Worm (Caenorhabditis elegans) whole organism, L1 larva: ENCODE results near the gene T25B9.6.

Experiments used
- C04F5.9 ChIP-seq: sonication (generic microtip); optimal IDR thresholded peaks from 2 replicates; lab custom pipeline; 2016; ENCODE audit warnings: missing genetic modification characterization, missing compliant biosample characterization
- C16A3.4 ChIP-seq: fragments of 150-350 bp; optimal IDR thresholded peaks from 2 replicates; lab custom pipeline; 2014; ENCODE audit warnings: missing biosample characterization, missing genetic modification characterization
- Y116A8C.19 ChIP-seq: sonication (generic microtip); optimal IDR thresholded peaks from 2 replicates; lab custom pipeline; 2016; ENCODE audit warnings: missing compliant biosample characterization, missing genetic modification characterization, borderline replicate concordance
- aha-1 ChIP-seq: fragments of 150-350 bp; optimal IDR thresholded peaks from 2 replicates; lab custom pipeline; 2014; ENCODE audit warnings: missing biosample characterization, missing genetic modification characterization
- aly-2 ChIP-seq: fragments of 150-350 bp; optimal IDR thresholded peaks from 2 replicates; lab custom pipeline; 2014; ENCODE audit warnings: missing biosample characterization, missing genetic modification characterization
- ceh-63 ChIP-seq: fragments of 200-800 bp; sonication (Bioruptor generic); optimal IDR thresholded peaks from 2 replicates; lab custom pipeline; 2018; ENCODE audit warnings: mild to moderate bottlenecking, missing genetic modification characterization, missing compliant biosample characterization
- ceh-8 ChIP-seq: fragments of 200-800 bp; sonication (Bioruptor generic); optimal IDR thresholded peaks from 2 replicates; lab custom pipeline; 2018; ENCODE audit warnings: mild to moderate bottlenecking, missing genetic modification characterization, moderate library complexity, missing compliant biosample characterization
- ceh-90 ChIP-seq: sonication (generic microtip); optimal IDR thresholded peaks from 2 replicates; lab custom pipeline; 2016; ENCODE audit warnings: missing genetic modification characterization, missing compliant biosample characterization
- dpl-1 ChIP-seq, 3 experiments: fragments of 150-350 bp in 2 of 3; sonication (generic microtip) in 1 of 3; optimal IDR thresholded peaks; 2 replicates each; lab custom pipeline; 2014 to 2017; ENCODE audit warnings: missing biosample characterization in 3 of 3, missing genetic modification characterization in 3 of 3, missing genetic modification reagents in 3 of 3
- dsc-1 ChIP-seq: sonication (generic microtip); optimal IDR thresholded peaks from 2 replicates; lab custom pipeline; 2016; ENCODE audit warnings: mild to moderate bottlenecking, missing genetic modification characterization, missing compliant biosample characterization
- efl-3 ChIP-seq: fragments of 200-800 bp; sonication (Bioruptor generic); optimal IDR thresholded peaks from 2 replicates; lab custom pipeline; 2018; ENCODE audit warnings: mild to moderate bottlenecking, missing genetic modification characterization, missing compliant biosample characterization
- egl-13 ChIP-seq: sonication (generic microtip); optimal IDR thresholded peaks from 2 replicates; lab custom pipeline; 2016; ENCODE audit warnings: missing genotype, missing genetic modification reagents, missing genetic modification characterization, missing compliant biosample characterization
- egl-27 ChIP-seq, 2 experiments: fragments of 150-350 bp in 1 of 2; sonication (generic microtip); optimal IDR thresholded peaks; 3 replicates each; lab custom pipeline; 2017 to 2018; ENCODE audit warnings: missing biosample characterization in 2 of 2, missing genetic modification characterization in 2 of 2, missing genetic modification reagents in 2 of 2
- elt-2 ChIP-seq: sonication (generic microtip); optimal IDR thresholded peaks from 2 replicates; lab custom pipeline; 2016; ENCODE audit warnings: missing genetic modification characterization, mild to moderate bottlenecking, inconsistent platforms, missing compliant biosample characterization, missing genetic modification reagents
- fkh-4 ChIP-seq: sonication (generic microtip); optimal IDR thresholded peaks from 2 replicates; lab custom pipeline; 2016; ENCODE audit warnings: missing compliant biosample characterization, missing genetic modification characterization, borderline replicate concordance
- fkh-8 ChIP-seq: sonication (generic microtip); optimal IDR thresholded peaks from 2 replicates; lab custom pipeline; 2016; ENCODE audit warnings: mild to moderate bottlenecking, missing genetic modification characterization, missing compliant biosample characterization
- grh-1 ChIP-seq: fragments of 200-800 bp; sonication (Bioruptor generic); IDR thresholded peaks from 2 replicates; pipeline ENCODE4 v1.3.6; 2022; ENCODE audit warnings: missing genetic modification reagents, missing genetic modification characterization, missing compliant biosample characterization
- hpl-2 ChIP-seq: fragments of 150-350 bp; optimal IDR thresholded peaks from 2 replicates; lab custom pipeline; 2014; ENCODE audit warnings: missing biosample characterization, missing genetic modification reagents, missing genetic modification characterization
- irx-1 ChIP-seq: sonication (generic microtip); optimal IDR thresholded peaks from 2 replicates; lab custom pipeline; 2016; ENCODE audit warnings: missing genetic modification characterization, missing compliant biosample characterization
- isw-1 ChIP-seq: fragments of 200-800 bp; sonication (Bioruptor generic); IDR thresholded peaks from 2 replicates; pipeline ENCODE4 v1.3.6; 2022; ENCODE audit warnings: missing genetic modification characterization, missing compliant biosample characterization
- jun-1 ChIP-seq: fragments of 150-350 bp; optimal IDR thresholded peaks from 2 replicates; lab custom pipeline; 2014; ENCODE audit warnings: missing biosample characterization, missing genetic modification reagents, missing genetic modification characterization
- lin-13 ChIP-seq: fragments of 150-350 bp; optimal IDR thresholded peaks from 2 replicates; lab custom pipeline; 2014; ENCODE audit warnings: missing biosample characterization, missing genetic modification reagents, missing genetic modification characterization
- lin-14 ChIP-seq: fragments of 200-800 bp; sonication (Bioruptor generic); optimal IDR thresholded peaks from 2 replicates; lab custom pipeline; 2018; ENCODE audit warnings: mild to moderate bottlenecking, missing genetic modification characterization, moderate library complexity, missing compliant biosample characterization
- lin-15B ChIP-seq: fragments of 150-350 bp; sonication (generic microtip); optimal IDR thresholded peaks from 3 replicates; lab custom pipeline; 2014; ENCODE audit warnings: missing biosample characterization, missing genetic modification characterization
- lin-39 ChIP-seq: fragments of 150-350 bp; optimal IDR thresholded peaks from 2 replicates; lab custom pipeline; 2014; ENCODE audit warnings: missing biosample characterization, missing genetic modification reagents, missing genetic modification characterization
- lir-3 ChIP-seq: sonication (generic microtip); optimal IDR thresholded peaks from 2 replicates; lab custom pipeline; 2016; ENCODE audit warnings: mild to moderate bottlenecking, missing genetic modification characterization, moderate library complexity, missing compliant biosample characterization; ENCODE audit not compliant: poor library complexity
- mdl-1 ChIP-seq, 2 experiments: fragments of 150-350 bp; optimal IDR thresholded peaks; 2 replicates each; lab custom pipeline; 2014 to 2017; ENCODE audit warnings: missing biosample characterization in 2 of 2, missing genetic modification characterization in 2 of 2, inconsistent platforms in 1 of 2
- nhr-11 ChIP-seq: fragments of 150-350 bp; optimal IDR thresholded peaks from 2 replicates; lab custom pipeline; 2014; ENCODE audit warnings: missing biosample characterization, missing genetic modification characterization
- nhr-19 ChIP-seq: fragments of 200-800 bp; sonication (Bioruptor generic); conservative IDR thresholded peaks from 2 replicates; pipeline ENCODE4 v1.3.6; 2022; ENCODE audit warnings: missing genetic modification characterization, missing compliant biosample characterization
- nhr-237 ChIP-seq: fragments of 150-350 bp; optimal IDR thresholded peaks from 2 replicates; lab custom pipeline; 2014; ENCODE audit warnings: missing biosample characterization, missing genetic modification characterization
- nhr-47 ChIP-seq: sonication (generic microtip); optimal IDR thresholded peaks from 2 replicates; lab custom pipeline; 2016; ENCODE audit warnings: mild to moderate bottlenecking, missing genetic modification characterization, moderate library complexity, missing compliant biosample characterization
- nhr-71 ChIP-seq: sonication (generic microtip); optimal IDR thresholded peaks from 2 replicates; lab custom pipeline; 2016; ENCODE audit warnings: mild to moderate bottlenecking, missing genetic modification characterization, moderate library complexity, missing compliant biosample characterization
- nhr-76 ChIP-seq: sonication (generic microtip); optimal IDR thresholded peaks from 2 replicates; lab custom pipeline; 2017; ENCODE audit warnings: missing biosample characterization, missing genetic modification characterization
- nhr-84 ChIP-seq: sonication (generic microtip); optimal IDR thresholded peaks from 2 replicates; lab custom pipeline; 2017; ENCODE audit warnings: missing biosample characterization, missing genetic modification characterization
- pag-3 ChIP-seq: sonication (generic microtip); optimal IDR thresholded peaks from 2 replicates; lab custom pipeline; 2017; ENCODE audit warnings: missing genetic modification characterization, mild to moderate bottlenecking, missing compliant biosample characterization, antibody characterized with exemption, borderline replicate concordance; ENCODE audit not compliant: insufficient read depth
- sox-4 ChIP-seq: sonication (generic microtip); optimal IDR thresholded peaks from 2 replicates; lab custom pipeline; 2016; ENCODE audit warnings: missing genetic modification characterization, missing compliant biosample characterization
- swsn-7 ChIP-seq: sonication (generic microtip); optimal IDR thresholded peaks from 2 replicates; lab custom pipeline; 2016; ENCODE audit warnings: missing genetic modification characterization, missing compliant biosample characterization
- tbx-2 ChIP-seq: sonication (generic microtip); optimal IDR thresholded peaks from 2 replicates; lab custom pipeline; 2016; ENCODE audit warnings: missing genetic modification characterization, missing compliant biosample characterization
- unc-62 ChIP-seq: fragments of 150-350 bp; optimal IDR thresholded peaks from 2 replicates; lab custom pipeline; 2014; ENCODE audit warnings: missing biosample characterization, missing genetic modification reagents, missing genetic modification characterization
- unc-86 ChIP-seq: sonication (generic microtip); optimal IDR thresholded peaks from 2 replicates; lab custom pipeline; 2016; ENCODE audit warnings: missing genetic modification characterization, missing compliant biosample characterization
- zag-1 ChIP-seq: fragments of 150-350 bp; optimal IDR thresholded peaks from 2 replicates; lab custom pipeline; 2014; ENCODE audit warnings: missing biosample characterization, missing genetic modification characterization
- zip-4 ChIP-seq: fragments of 200-800 bp; sonication (Bioruptor generic); optimal IDR thresholded peaks from 2 replicates; lab custom pipeline; 2018; ENCODE audit warnings: mild to moderate bottlenecking, missing genetic modification characterization, moderate library complexity, missing compliant biosample characterization

The T25B9.6 gene

ce11 chrIV:10734527-10735436, 23.2 kb upstream of the T25B9.6 start, which contains the start of the genes orc-5 and cyb-1 (continued):
- TF ChIP-seq tbx-2 (tag; lab: Kevin White, UChicago) (peak; percentile 78), efl-3 (no peak), zip-4 (GFP tag; lab: Kevin White, UChicago) (no peak), zag-1 (tag; lab: Kevin White, UChicago) (no peak), lin-39 (peak; percentile 44), egl-13 (tag; lab: Kevin White, UChicago) (peak; percentile 20), fkh-4 (tag; lab: Kevin White, UChicago) (no peak), nhr-76 (tag; lab: Kevin White, UChicago) (no peak), sox-4 (peak; percentile 27), elt-2 (tag; lab: Kevin White, UChicago) (no peak), dpl-1 (GFP tag; optimal IDR thresholded peaks at IDR 0.05; lab: Kevin White, UChicago) (peak; percentile 97 to 98 (median 97)), grh-1 (GFP tag; lab: Robert Waterston, UW) (peak; percentile 74), nhr-11 (tag; lab: Kevin White, UChicago) (peak; percentile 44), ceh-90 (peak; percentile 19), lir-3 (tag; lab: Kevin White, UChicago) (peak; percentile 55), isw-1 (peak; percentile 76), ceh-63 (no peak), hpl-2 (no peak), C16A3.4 (tag; lab: Kevin White, UChicago) (peak; percentile 86), mdl-1 (tag; optimal IDR thresholded peaks at IDR 0.05; lab: Kevin White, UChicago) (peak in 1 of 2 experiments; percentile 66), aha-1 (tag; lab: Kevin White, UChicago) (peak; percentile 10), nhr-19 (GFP tag; lab: Robert Waterston, UW) (peak; percentile 82), unc-62 (GFP tag; lab: Kevin White, UChicago) (no peak), fkh-8 (tag; lab: Kevin White, UChicago) (peak; percentile 52), nhr-84 (tag; lab: Kevin White, UChicago) (no peak), dsc-1 (tag; lab: Kevin White, UChicago) (peak; percentile 70), unc-86 (tag; lab: Kevin White, UChicago) (peak; percentile 71), nhr-237 (tag; lab: Kevin White, UChicago) (no peak), nhr-47 (peak; percentile 88), jun-1 (tag; lab: Kevin White, UChicago) (peak; percentile 58), pag-3 (no peak), lin-15B (tag; lab: Kevin White, UChicago) (peak; percentile 95), irx-1 (tag; lab: Kevin White, UChicago) (peak; percentile 65), lin-13 (GFP tag; lab: Kevin White, UChicago) (peak; percentile 82), Y116A8C.19 (tag; lab: Kevin White, UChicago) (no peak), nhr-71 (tag; lab: Kevin White, UChicago) (peak; percentile 90), ceh-8 (peak; percentile 3), aly-2 (tag; lab: Kevin White, UChicago) (peak; percentile 54), lin-14 (GFP tag; lab: Kevin White, UChicago) (peak; percentile 74), swsn-7 (peak; percentile 81), C04F5.9 (peak; percentile 33), egl-27 (tag; optimal IDR thresholded peaks at IDR 0.05; lab: Kevin White, UChicago) (no peak)
- TF ChIP-seq, all 84 proteins: peak for 49
